Worm (Caenorhabditis elegans) whole organism, L4 larva: ENCODE results near the gene acs-1.

Experiments
- D1046.2 ChIP-seq: fragments of 200-800 bp; sonication (Bioruptor generic); IDR thresholded peaks from 2 replicates; pipeline ENCODE4 v1.3.6; 2022; ENCODE audit warnings: missing genetic modification characterization, missing compliant biosample characterization
- F26F4.8 ChIP-seq: fragments of 200-800 bp; sonication (Bioruptor generic); conservative IDR thresholded peaks from 2 replicates; pipeline ENCODE4 v1.3.6; 2022; ENCODE audit warnings: missing genetic modification characterization, missing compliant biosample characterization
- F44E2.7 ChIP-seq: fragments of 200-800 bp; sonication (Bioruptor generic); IDR thresholded peaks from 2 replicates; pipeline ENCODE4 v2.1.2; 2022; ENCODE audit warnings: missing genetic modification characterization, missing compliant biosample characterization
- Y48G9A.11 ChIP-seq: fragments of 200-800 bp; sonication (Bioruptor generic); IDR thresholded peaks from 2 replicates; pipeline ENCODE4 v1.3.6; 2022; ENCODE audit warnings: missing genetic modification reagents, missing genetic modification characterization, missing compliant biosample characterization
- Y75B8A.6 ChIP-seq: fragments of 200-800 bp; sonication (Bioruptor generic); IDR thresholded peaks from 2 replicates; pipeline ENCODE4 v1.3.6; 2022; ENCODE audit warnings: missing genetic modification reagents, missing genetic modification characterization, missing compliant biosample characterization
- ZK546.5 ChIP-seq, 2 experiments: sonication (generic microtip); optimal IDR thresholded peaks; 2 replicates each; lab custom pipeline; 2017; ENCODE audit warnings: missing biosample characterization in 2 of 2, missing genetic modification characterization in 2 of 2
- aly-2 ChIP-seq: sonication (generic microtip); optimal IDR thresholded peaks from 2 replicates; lab custom pipeline; 2018; ENCODE audit warnings: missing biosample characterization, missing genetic modification characterization
- attf-4 ChIP-seq: sonication (generic microtip); optimal IDR thresholded peaks from 3 replicates; lab custom pipeline; 2017; ENCODE audit warnings: missing biosample characterization, missing genetic modification characterization
- ceh-20 ChIP-seq: fragments of 200-800 bp; sonication (Bioruptor generic); IDR thresholded peaks from 2 replicates; pipeline ENCODE4 v1.3.6; 2022; ENCODE audit warnings: missing genetic modification reagents, missing genetic modification characterization, missing compliant biosample characterization
- ceh-62 ChIP-seq: sonication (generic microtip); optimal IDR thresholded peaks from 2 replicates; lab custom pipeline; 2017; ENCODE audit warnings: missing biosample characterization, missing genetic modification characterization
- cey-2 ChIP-seq: sonication (generic microtip); optimal IDR thresholded peaks from 3 replicates; lab custom pipeline; 2017; ENCODE audit warnings: missing genetic modification characterization, mild to moderate bottlenecking, missing compliant biosample characterization, antibody characterized with exemption, borderline replicate concordance; ENCODE audit not compliant: insufficient read depth
- daf-12 ChIP-seq: fragments of 150-350 bp; optimal IDR thresholded peaks from 2 replicates; lab custom pipeline; 2014; ENCODE audit warnings: missing biosample characterization, missing genetic modification reagents, missing genetic modification characterization
- daf-16 ChIP-seq, 3 experiments: sonication (generic microtip); optimal IDR thresholded peaks; 2 replicates each; lab custom pipeline; 2016 to 2017; ENCODE audit warnings: missing genetic modification characterization in 3 of 3, missing genetic modification reagents in 3 of 3, mild to moderate bottlenecking in 2 of 3, missing compliant biosample characterization in 2 of 3, missing biosample characterization in 1 of 3, moderate library complexity in 1 of 3
- dmd-6 ChIP-seq: fragments of 200-800 bp; sonication (Bioruptor generic); IDR thresholded peaks from 2 replicates; pipeline ENCODE4 v1.3.6; 2022; ENCODE audit warnings: missing genetic modification reagents, missing genetic modification characterization, missing compliant biosample characterization
- dmd-8 ChIP-seq: fragments of 200-800 bp; sonication (Bioruptor generic); IDR thresholded peaks from 2 replicates; pipeline ENCODE4 v1.3.6; 2022; ENCODE audit warnings: missing genetic modification characterization, missing compliant biosample characterization
- dmd-9 ChIP-seq: fragments of 200-800 bp; sonication (Bioruptor generic); IDR thresholded peaks from 2 replicates; pipeline ENCODE4 v1.3.6; 2022; ENCODE audit warnings: missing genetic modification reagents, missing genetic modification characterization, missing compliant biosample characterization
- egl-27 ChIP-seq: sonication (generic microtip); optimal IDR thresholded peaks from 3 replicates; lab custom pipeline; 2017; ENCODE audit warnings: missing biosample characterization, missing genetic modification reagents, missing genetic modification characterization
- egl-43 ChIP-seq: fragments of 200-800 bp; sonication (Bioruptor generic); IDR thresholded peaks from 2 replicates; pipeline ENCODE4 v1.3.6; 2022; ENCODE audit warnings: missing genetic modification reagents, missing genetic modification characterization, missing compliant biosample characterization
- fos-1 ChIP-seq: fragments of 150-350 bp; optimal IDR thresholded peaks from 2 replicates; lab custom pipeline; 2014; ENCODE audit warnings: missing biosample characterization, missing genetic modification characterization
- hif-1 ChIP-seq, 2 experiments: sonication (generic microtip); optimal IDR thresholded peaks; 2 replicates each; lab custom pipeline; 2016 to 2017; ENCODE audit warnings: missing compliant biosample characterization in 2 of 2, missing genetic modification characterization in 2 of 2, missing genetic modification reagents in 2 of 2, missing genotype in 2 of 2, mild to moderate bottlenecking in 1 of 2
- lim-7 ChIP-seq: fragments of 200-800 bp; sonication (Bioruptor generic); IDR thresholded peaks from 2 replicates; pipeline ENCODE4 v1.3.6; 2022; ENCODE audit warnings: missing genetic modification characterization, missing compliant biosample characterization
- lin-38 ChIP-seq: fragments of 200-800 bp; sonication (Bioruptor generic); IDR thresholded peaks from 2 replicates; pipeline ENCODE4 v1.3.6; 2022; ENCODE audit warnings: missing genetic modification reagents, missing genetic modification characterization, missing compliant biosample characterization
- lir-3 ChIP-seq: sonication (generic microtip); optimal IDR thresholded peaks from 2 replicates; lab custom pipeline; 2016; ENCODE audit warnings: mild to moderate bottlenecking, missing genetic modification characterization, missing compliant biosample characterization
- madf-9 ChIP-seq: fragments of 200-800 bp; sonication (Bioruptor generic); conservative IDR thresholded peaks from 2 replicates; pipeline ENCODE4 v1.3.6; 2022; ENCODE audit warnings: missing genetic modification reagents, missing genetic modification characterization, missing compliant biosample characterization
- mdt-29 ChIP-seq: fragments of 200-800 bp; sonication (Bioruptor generic); IDR thresholded peaks from 2 replicates; pipeline ENCODE4 v1.3.6; 2022; ENCODE audit warnings: missing genetic modification reagents, missing genetic modification characterization, missing compliant biosample characterization
- mes-2 ChIP-seq: sonication (generic microtip); optimal IDR thresholded peaks from 2 replicates; lab custom pipeline; 2016; ENCODE audit warnings: missing genotype, mild to moderate bottlenecking, missing genetic modification characterization, missing compliant biosample characterization; ENCODE audit not compliant: poor library complexity, severe bottlenecking
- mxl-2 ChIP-seq: fragments of 200-800 bp; sonication (Bioruptor generic); conservative IDR thresholded peaks from 2 replicates; pipeline ENCODE4 v1.3.6; 2022; ENCODE audit warnings: missing genetic modification reagents, missing genetic modification characterization, missing compliant biosample characterization
- nhr-10 ChIP-seq: fragments of 150-350 bp; optimal IDR thresholded peaks from 2 replicates; lab custom pipeline; 2014; ENCODE audit warnings: missing biosample characterization, missing genetic modification characterization
- nhr-11 ChIP-seq: fragments of 150-350 bp; optimal IDR thresholded peaks from 2 replicates; lab custom pipeline; 2014; ENCODE audit warnings: missing biosample characterization, missing genetic modification characterization
- nhr-237 ChIP-seq: sonication (generic microtip); optimal IDR thresholded peaks from 2 replicates; lab custom pipeline; 2017; ENCODE audit warnings: missing biosample characterization, missing genetic modification characterization
- nhr-25 ChIP-seq: sonication (generic microtip); optimal IDR thresholded peaks from 2 replicates; lab custom pipeline; 2017; ENCODE audit warnings: missing genetic modification characterization, mild to moderate bottlenecking, missing compliant biosample characterization, antibody characterized with exemption, moderate library complexity, borderline replicate concordance; ENCODE audit not compliant: insufficient read depth
- nhr-28 ChIP-seq: fragments of 150-350 bp; optimal IDR thresholded peaks from 2 replicates; lab custom pipeline; 2014; ENCODE audit warnings: missing biosample characterization, missing genetic modification characterization
- nhr-41 ChIP-seq: fragments of 200-800 bp; sonication (Bioruptor generic); IDR thresholded peaks from 2 replicates; pipeline ENCODE4 v1.3.6; 2022; ENCODE audit warnings: missing genetic modification reagents, missing genetic modification characterization, missing compliant biosample characterization
- nhr-42 ChIP-seq: fragments of 200-800 bp; sonication (Bioruptor generic); IDR thresholded peaks from 2 replicates; pipeline ENCODE4 v1.3.6; 2022; ENCODE audit warnings: missing genetic modification characterization, missing compliant biosample characterization
- nhr-6 ChIP-seq: fragments of 150-350 bp; optimal IDR thresholded peaks from 2 replicates; lab custom pipeline; 2014; ENCODE audit warnings: missing biosample characterization, missing genetic modification characterization
- nhr-77 ChIP-seq: fragments of 150-350 bp; optimal IDR thresholded peaks from 2 replicates; lab custom pipeline; 2014; ENCODE audit warnings: missing biosample characterization, missing genetic modification characterization
- pha-4 ChIP-seq, 2 experiments: fragments of 150-350 bp in 1 of 2; fragments of 200-800 bp in 1 of 2; sonication (Bioruptor generic) in 1 of 2; IDR thresholded peaks in 1 of 2; optimal IDR thresholded peaks in 1 of 2; 2 replicates each; pipeline versions ENCODE4 v1.3.6 to Lab custom; 2014 to 2022; ENCODE audit warnings: missing genetic modification characterization in 2 of 2, missing genetic modification reagents in 2 of 2, missing biosample characterization in 1 of 2, missing compliant biosample characterization in 1 of 2
- php-3 ChIP-seq: fragments of 200-800 bp; sonication (Bioruptor generic); IDR thresholded peaks from 2 replicates; pipeline ENCODE4 v1.3.6; 2022; ENCODE audit warnings: missing genetic modification reagents, missing genetic modification characterization, missing compliant biosample characterization
- pqm-1 ChIP-seq: sonication (generic microtip); optimal IDR thresholded peaks from 2 replicates; lab custom pipeline; 2017; ENCODE audit warnings: missing biosample characterization, missing genetic modification characterization
- rbr-2 ChIP-seq: sonication (generic microtip); optimal IDR thresholded peaks from 2 replicates; lab custom pipeline; 2016; ENCODE audit warnings: missing genotype, missing genetic modification characterization, missing compliant biosample characterization
- sdz-12 ChIP-seq: fragments of 200-800 bp; sonication (Bioruptor generic); optimal IDR thresholded peaks from 2 replicates; lab custom pipeline; 2018; ENCODE audit warnings: mild to moderate bottlenecking, missing genetic modification characterization, missing compliant biosample characterization
- snpc-1.2 ChIP-seq: fragments of 200-800 bp; sonication (Bioruptor generic); IDR thresholded peaks from 2 replicates; pipeline ENCODE4 v1.3.6; 2022; ENCODE audit warnings: missing genetic modification reagents, missing genetic modification characterization, missing compliant biosample characterization
- snpc-4 ChIP-seq: fragments of 150-350 bp; optimal IDR thresholded peaks from 2 replicates; lab custom pipeline; 2014; ENCODE audit warnings: missing biosample characterization, missing genetic modification characterization
- spr-1 ChIP-seq: sonication (generic microtip); optimal IDR thresholded peaks from 2 replicates; lab custom pipeline; 2016; ENCODE audit warnings: mild to moderate bottlenecking, missing genetic modification characterization, missing compliant biosample characterization
- spr-3 ChIP-seq: fragments of 200-800 bp; sonication (Bioruptor generic); optimal IDR thresholded peaks from 2 replicates; lab custom pipeline; 2018; ENCODE audit warnings: mild to moderate bottlenecking, missing genetic modification characterization, missing compliant biosample characterization
- tag-97 ChIP-seq: fragments of 200-800 bp; sonication (Bioruptor generic); IDR thresholded peaks from 2 replicates; pipeline ENCODE4 v1.3.6; 2022; ENCODE audit warnings: missing genetic modification characterization, missing compliant biosample characterization
- unc-39 ChIP-seq: sonication (generic microtip); optimal IDR thresholded peaks from 2 replicates; lab custom pipeline; 2017; ENCODE audit warnings: missing biosample characterization, missing genetic modification characterization
- zag-1 ChIP-seq: fragments of 150-350 bp; optimal IDR thresholded peaks from 2 replicates; lab custom pipeline; 2014; ENCODE audit warnings: missing biosample characterization, missing genetic modification characterization
- zfp-2 ChIP-seq: sonication (generic microtip); optimal IDR thresholded peaks from 2 replicates; lab custom pipeline; 2016; ENCODE audit warnings: mild to moderate bottlenecking, missing genetic modification characterization, missing compliant biosample characterization
- zip-2 ChIP-seq: fragments of 150-350 bp; optimal IDR thresholded peaks from 2 replicates; lab custom pipeline; 2014; ENCODE audit warnings: missing biosample characterization, missing genetic modification characterization

acs-1 gene

ce11 chrV:6559585-6559984, 34.8 kb downstream of the acs-1 start (continued):
- TF ChIP-seq lim-7 (GFP tag; lab: Robert Waterston, UW) (peak; percentile 96), D1046.2 (GFP tag; lab: Robert Waterston, UW) (peak; percentile 52; the same call in 1 of the 2 replicates), Y48G9A.11 (GFP tag; lab: Robert Waterston, UW) (no peak), nhr-25 (no peak), sdz-12 (GFP tag; lab: Kevin White, UChicago) (no peak), madf-9 (GFP tag; lab: Robert Waterston, UW) (peak; percentile 69), egl-43 (no peak), pqm-1 (tag; lab: Kevin White, UChicago) (no peak), dmd-9 (peak; percentile 67; the same call in 1 of the 2 replicates), attf-4 (tag; lab: Kevin White, UChicago) (no peak), unc-39 (tag; lab: Kevin White, UChicago) (no peak), nhr-237 (no peak), F44E2.7 (GFP tag; lab: Robert Waterston, UW) (peak; percentile 88; the same call in 1 of the 2 replicates), dmd-8 (GFP tag; lab: Robert Waterston, UW) (peak; percentile 96), zip-2 (tag; lab: Kevin White, UChicago) (no peak), daf-12 (tag; lab: Kevin White, UChicago) (no peak), lir-3 (tag; lab: Kevin White, UChicago) (peak; percentile 39), ceh-20 (GFP tag; lab: Robert Waterston, UW) (0 out of 2 replicates have a peak, but pooled peaks have one; percentile 57), zfp-2 (tag; lab: Kevin White, UChicago) (peak; percentile 30), aly-2 (tag; lab: Kevin White, UChicago) (no peak), tag-97 (no peak), mes-2 (tag; lab: Kevin White, UChicago) (no peak), Y75B8A.6 (GFP tag; lab: Robert Waterston, UW) (no peak), dmd-6 (GFP tag; lab: Robert Waterston, UW) (no peak; the same call in none of the 2 replicates), nhr-10 (tag; lab: Kevin White, UChicago) (no peak), zag-1 (tag; lab: Kevin White, UChicago) (no peak), nhr-42 (GFP tag; lab: Robert Waterston, UW) (no peak), spr-1 (tag; lab: Kevin White, UChicago) (peak; percentile 53), snpc-1.2 (GFP tag; lab: Robert Waterston, UW) (no peak), F26F4.8 (GFP tag; lab: Robert Waterston, UW) (peak; percentile 93), rbr-2 (tag; lab: Kevin White, UChicago) (peak; percentile 44), nhr-77 (tag; lab: Kevin White, UChicago) (no peak), snpc-4 (no peak), ZK546.5 (tag; optimal IDR thresholded peaks at IDR 0.05; lab: Kevin White, UChicago) (no peak), fos-1 (tag; lab: Kevin White, UChicago) (no peak), nhr-41 (GFP tag; lab: Robert Waterston, UW) (0 out of 2 replicates have a peak, but pooled peaks have one; percentile 57), hif-1 (tag; optimal IDR thresholded peaks at IDR 0.05; lab: Kevin White, UChicago) (no peak), mxl-2 (GFP tag; lab: Robert Waterston, UW) (0 out of 2 replicates have a peak, but pooled peaks have one; percentile 42), nhr-28 (tag; lab: Kevin White, UChicago) (peak; percentile 24), ceh-62 (tag; lab: Kevin White, UChicago) (no peak), egl-27 (tag; lab: Kevin White, UChicago) (no peak), nhr-11 (no peak), spr-3 (GFP tag; lab: Kevin White, UChicago) (peak; percentile 67), php-3 (GFP tag; lab: Robert Waterston, UW) (peak; percentile 74), nhr-6 (tag; lab: Kevin White, UChicago) (no peak), daf-16 (GFP tag; optimal IDR thresholded peaks at IDR 0.05; lab: Kevin White, UChicago) (peak in 1 of 2 experiments; percentile 76), daf-16 (tag; optimal IDR thresholded peaks at IDR 0.05; lab: Kevin White, UChicago) (peak; percentile 68), pha-4 (GFP tag; IDR thresholded peaks at IDR 0.05; lab: Robert Waterston, UW) (peak; percentile 83; the same call in 1 of the 2 replicates), pha-4 (tag; optimal IDR thresholded peaks at IDR 0.05; lab: Kevin White, UChicago) (no peak), mdt-29 (GFP tag; lab: Robert Waterston, UW) (no peak), lin-38 (no peak; the same call in none of the 2 replicates), cey-2 (tag; lab: Kevin White, UChicago) (no peak)
